Fruit fly (Drosophila melanogaster) whole organism: ENCODE data around the gene Qtzl.

Experiments
- CG8478 ChIP-seq: fragments of >200 bp; optimal IDR thresholded peaks from 2 replicates; lab custom pipeline; 2018; ENCODE audit warnings: inconsistent platforms
- Dll ChIP-seq: fragments of >200 bp; optimal IDR thresholded peaks from 2 replicates; lab custom pipeline; 2017
- EcR ChIP-seq, 2 experiments: fragments of >200 bp; optimal IDR thresholded peaks; 2 replicates each; lab custom pipeline; 2017; ENCODE audit warnings: missing biosample characterization in 2 of 2, missing genetic modification characterization in 2 of 2, missing genetic modification reagents in 2 of 2
- pan ChIP-seq: fragments of >200 bp; optimal IDR thresholded peaks from 2 replicates; lab custom pipeline; 2017
- psq ChIP-seq: fragments of >200 bp; optimal IDR thresholded peaks from 2 replicates; lab custom pipeline; 2017

- TF ChIP-seq EcR (GFP tag; optimal IDR thresholded peaks at IDR 0.05; lab: Kevin White, UChicago) (no peak), Dll (lab: Kevin White, UChicago) (no peak), pan (lab: Kevin White, UChicago) (no peak), psq (lab: Kevin White, UChicago) (no peak), CG8478 (lab: Kevin White, UChicago) (no peak)
Measured at dm6 chr2L:12025505-12025904, 30.0 kb downstream of the Qtzl start.
